Fruit fly (Drosophila melanogaster): ENCODE data around the gene atilla.

DNA sequence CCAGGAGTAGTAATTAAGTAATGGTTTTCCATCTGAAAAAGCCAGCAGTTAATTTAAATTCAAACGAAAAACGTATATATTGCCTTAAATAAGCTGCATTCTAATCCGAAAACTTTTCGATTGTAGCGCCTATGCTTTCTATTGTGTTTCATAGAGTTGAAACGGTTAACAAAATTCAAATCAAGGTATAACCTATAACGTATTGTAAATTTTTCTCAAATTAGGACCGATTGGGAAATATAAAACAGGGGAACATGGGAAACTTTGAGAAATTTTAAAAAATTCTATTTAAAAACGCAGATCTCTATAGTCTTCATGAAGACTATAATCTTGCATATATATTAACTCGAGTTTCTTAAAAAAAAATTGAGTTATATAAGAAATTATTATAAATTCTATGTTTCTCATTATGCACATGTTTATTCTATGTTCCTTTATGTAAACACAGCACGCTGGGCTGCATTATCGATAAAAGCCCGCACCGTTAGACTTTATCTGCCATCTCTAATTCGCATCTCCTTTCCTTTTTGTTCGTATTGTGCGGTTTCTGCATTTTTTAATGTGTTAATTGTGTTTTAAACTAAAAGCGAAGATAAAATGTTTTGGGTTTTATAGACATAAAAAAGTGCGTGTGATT lies 3.1 kb downstream of the atilla start, which contains the start of gene bru1:
- TF ChIP-seq CG15710 (tag; optimal IDR thresholded peaks at IDR 0.05) (no peak), EcR (GFP tag; optimal IDR thresholded peaks at IDR 0.05) (no peak), CG17806 (tag; optimal IDR thresholded peaks at IDR 0.05) (no peak), CG14655 (GFP tag; optimal IDR thresholded peaks at IDR 0.05) (no peak), CG4496 (GFP tag; IDR thresholded peaks at IDR 0.05) (no peak), CG9948 (tag; optimal IDR thresholded peaks at IDR 0.05) (no peak)

Data from whole organism, pupa.